Fruit fly (Drosophila melanogaster) whole organism, embryonic: ENCODE results near the gene Son.

Experiments used
- Bgb ChIP-seq: fragments of 200-800 bp; sonication (Bioruptor generic); IDR thresholded peaks from 2 replicates; pipeline ENCODE4 v1.3.6; 2022; ENCODE audit warnings: missing biosample characterization, missing genetic modification characterization; ENCODE audit not compliant: partially characterized antibody
- CG10209 ChIP-seq: fragments of 200-800 bp; sonication (Bioruptor generic); optimal IDR thresholded peaks from 3 replicates; lab custom pipeline; 2017; ENCODE audit warnings: missing biosample characterization, mild to moderate bottlenecking, missing genetic modification characterization, missing genetic modification reagents
- CG10274 ChIP-seq: fragments of 200-800 bp; sonication (Bioruptor generic); optimal IDR thresholded peaks from 3 replicates; lab custom pipeline; 2017; ENCODE audit warnings: missing biosample characterization, mild to moderate bottlenecking, missing genetic modification characterization
- CG11456 ChIP-seq: fragments of 200-800 bp; sonication (Bioruptor generic); IDR thresholded peaks from 3 replicates; pipeline ENCODE4 v1.3.6; 2022; ENCODE audit warnings: missing biosample characterization, missing genetic modification characterization
- CG12391 ChIP-seq: fragments of 200-800 bp; sonication (Bioruptor generic); optimal IDR thresholded peaks from 3 replicates; lab custom pipeline; 2018; ENCODE audit warnings: missing biosample characterization, mild to moderate bottlenecking, missing genetic modification characterization, moderate library complexity
- CG13287 ChIP-seq: fragments of 200-800 bp; sonication (Bioruptor generic); IDR thresholded peaks from 2 replicates; pipeline ENCODE4 v1.3.6; 2022; ENCODE audit warnings: missing biosample characterization, missing genetic modification characterization; ENCODE audit not compliant: partially characterized antibody
- CG14441 ChIP-seq: fragments of 200-800 bp; sonication (Bioruptor generic); IDR thresholded peaks from 2 replicates; pipeline ENCODE4 v1.3.6; 2022; ENCODE audit warnings: missing biosample characterization, missing genetic modification characterization
- CG15073 ChIP-seq: fragments of 200-800 bp; sonication (Bioruptor generic); optimal IDR thresholded peaks from 2 replicates; lab custom pipeline; 2016; ENCODE audit warnings: missing biosample characterization, missing genetic modification characterization
- CG15479 ChIP-seq: fragments of 200-800 bp; sonication (Bioruptor generic); optimal IDR thresholded peaks from 3 replicates; lab custom pipeline; 2019; ENCODE audit warnings: missing biosample characterization, mild to moderate bottlenecking, missing genetic modification characterization, moderate library complexity
- CG17328 ChIP-seq: fragments of 200-800 bp; sonication (Bioruptor generic); IDR thresholded peaks from 2 replicates; pipeline ENCODE4 v1.3.6; 2022; ENCODE audit warnings: missing biosample characterization, missing genetic modification characterization
- CG33557 ChIP-seq: fragments of 200-800 bp; sonication (Bioruptor generic); optimal IDR thresholded peaks from 2 replicates; lab custom pipeline; 2019; ENCODE audit warnings: missing biosample characterization, mild to moderate bottlenecking, missing genetic modification characterization, moderate library complexity
- CG34422 ChIP-seq: fragments of 200-800 bp; sonication (Bioruptor generic); IDR thresholded peaks from 3 replicates; pipeline ENCODE4 v1.3.6; 2022; ENCODE audit warnings: missing biosample characterization, missing genetic modification characterization
- CG3838 ChIP-seq: fragments of 200-800 bp; sonication (Bioruptor generic); optimal IDR thresholded peaks from 3 replicates; lab custom pipeline; 2016; ENCODE audit warnings: missing biosample characterization, missing genetic modification characterization
- CG42726 ChIP-seq: fragments of 200-800 bp; sonication (Bioruptor generic); IDR thresholded peaks from 2 replicates; pipeline ENCODE4 v1.3.6; 2022; ENCODE audit warnings: missing biosample characterization, missing genetic modification characterization; ENCODE audit not compliant: partially characterized antibody
- CG4328 ChIP-seq: fragments of 200-800 bp; sonication (Bioruptor generic); optimal IDR thresholded peaks from 3 replicates; lab custom pipeline; 2017; ENCODE audit warnings: missing biosample characterization, missing genetic modification reagents, missing genetic modification characterization
- CG7987 ChIP-seq: fragments of 200-800 bp; sonication (Bioruptor generic); optimal IDR thresholded peaks from 2 replicates; lab custom pipeline; 2018; ENCODE audit warnings: missing biosample characterization, mild to moderate bottlenecking, missing genetic modification characterization, moderate library complexity
- CG8924 ChIP-seq: fragments of 200-800 bp; optimal IDR thresholded peaks from 3 replicates; lab custom pipeline; 2019; ENCODE audit warnings: missing biosample characterization, mild to moderate bottlenecking, missing genetic modification characterization, moderate library complexity
- CrebB ChIP-seq: fragments of 200-800 bp; sonication (Bioruptor generic); optimal IDR thresholded peaks from 3 replicates; lab custom pipeline; 2018; ENCODE audit warnings: missing biosample characterization, mild to moderate bottlenecking, missing genetic modification characterization
- Dbx ChIP-seq: fragments of 200-800 bp; sonication (Bioruptor generic); IDR thresholded peaks from 3 replicates; pipeline ENCODE4 v1.3.6; 2022; ENCODE audit warnings: missing biosample characterization, missing genetic modification characterization
- Dp ChIP-seq: fragments of 200-800 bp; sonication (Bioruptor generic); optimal IDR thresholded peaks from 2 replicates; lab custom pipeline; 2018; ENCODE audit warnings: missing biosample characterization, mild to moderate bottlenecking, missing genetic modification characterization, moderate library complexity
- Ets97D ChIP-seq: fragments of 200-800 bp; sonication (Bioruptor generic); optimal IDR thresholded peaks from 3 replicates; lab custom pipeline; 2016; ENCODE audit warnings: missing biosample characterization, missing genetic modification characterization
- HLH4C ChIP-seq: fragments of 200-800 bp; sonication (Bioruptor generic); IDR thresholded peaks from 3 replicates; pipeline ENCODE4 v1.3.6; 2022; ENCODE audit warnings: missing biosample characterization, missing genetic modification characterization; ENCODE audit not compliant: partially characterized antibody
- Hr78 ChIP-seq, 2 experiments: fragments of 200-800 bp in 1 of 2; fragments of >200 bp in 1 of 2; sonication (Bioruptor generic) in 1 of 2; optimal IDR thresholded peaks; 2 replicates each; lab custom pipeline; 2017 to 2019; ENCODE audit warnings: missing biosample characterization in 2 of 2, missing genetic modification characterization in 2 of 2, mild to moderate bottlenecking in 1 of 2, moderate library complexity in 1 of 2
- Mad ChIP-seq: fragments of 200-800 bp; sonication (Bioruptor generic); optimal IDR thresholded peaks from 2 replicates; lab custom pipeline; 2016; ENCODE audit warnings: missing biosample characterization, missing genetic modification characterization
- Med ChIP-seq: fragments of 200-800 bp; sonication (Bioruptor generic); peaks from one replicate; lab custom pipeline; 2016; ENCODE audit warnings: missing biosample characterization, missing genetic modification characterization, mild to moderate bottlenecking, inconsistent platforms, moderate library complexity
- Nf-YC ChIP-seq: fragments of 200-800 bp; optimal IDR thresholded peaks from 3 replicates; lab custom pipeline; 2019; ENCODE audit warnings: missing biosample characterization, mild to moderate bottlenecking, missing genetic modification characterization, moderate library complexity
- Optix ChIP-seq: fragments of 200-800 bp; sonication (Bioruptor generic); IDR thresholded peaks from 3 replicates; pipeline ENCODE4 v1.3.6; 2022; ENCODE audit warnings: missing biosample characterization, missing genetic modification characterization
- Ssrp ChIP-seq: fragments of 200-800 bp; sonication (Bioruptor generic); optimal IDR thresholded peaks from 2 replicates; lab custom pipeline; 2018; ENCODE audit warnings: missing biosample characterization, mild to moderate bottlenecking, missing genetic modification characterization, moderate library complexity
- ac ChIP-seq: fragments of 200-800 bp; sonication (Bioruptor generic); optimal IDR thresholded peaks from 3 replicates; lab custom pipeline; 2017; ENCODE audit warnings: missing biosample characterization, mild to moderate bottlenecking, missing genetic modification characterization
- ato ChIP-seq: fragments of 200-800 bp; sonication (Bioruptor generic); IDR thresholded peaks from 2 replicates; pipeline ENCODE4 v1.3.6; 2022; ENCODE audit warnings: missing biosample characterization, missing genetic modification characterization; ENCODE audit not compliant: partially characterized antibody
- bsh ChIP-seq, 2 experiments: fragments of 200-800 bp; sonication (Bioruptor generic); optimal IDR thresholded peaks; 2 replicates each; lab custom pipeline; 2017 to 2018; ENCODE audit warnings: mild to moderate bottlenecking in 2 of 2, missing biosample characterization in 2 of 2, missing genetic modification characterization in 2 of 2, moderate library complexity in 1 of 2
- btn ChIP-seq: fragments of 200-800 bp; sonication (Bioruptor generic); optimal IDR thresholded peaks from 2 replicates; lab custom pipeline; 2016; ENCODE audit warnings: missing biosample characterization, missing genetic modification characterization
- caup ChIP-seq: fragments of 200-800 bp; sonication (Bioruptor generic); optimal IDR thresholded peaks from 3 replicates; lab custom pipeline; 2017; ENCODE audit warnings: missing biosample characterization, mild to moderate bottlenecking, missing genetic modification characterization, moderate library complexity; ENCODE audit not compliant: severe bottlenecking
- chm ChIP-seq: fragments of 200-800 bp; sonication (Bioruptor generic); IDR thresholded peaks from 2 replicates; pipeline ENCODE4 v1.3.6; 2022; ENCODE audit warnings: missing biosample characterization, missing genetic modification characterization
- chn ChIP-seq: fragments of 200-800 bp; sonication (Bioruptor generic); optimal IDR thresholded peaks from 2 replicates; lab custom pipeline; 2016; ENCODE audit warnings: missing biosample characterization, missing genetic modification characterization
- crp ChIP-seq, 2 experiments: fragments of 200-800 bp; sonication (Bioruptor generic); optimal IDR thresholded peaks; 2 replicates in 1 of 2; 3 replicates in 1 of 2; lab custom pipeline; 2017; ENCODE audit warnings: missing biosample characterization in 2 of 2, missing genetic modification characterization in 2 of 2, mild to moderate bottlenecking in 1 of 2, moderate library complexity in 1 of 2
- dpn ChIP-seq, 2 experiments: fragments of 200-800 bp; sonication (Bioruptor generic); optimal IDR thresholded peaks; 3 replicates each; lab custom pipeline; 2016; ENCODE audit warnings: missing biosample characterization in 2 of 2, missing genetic modification characterization in 2 of 2
- emc ChIP-seq: fragments of 200-800 bp; sonication (Bioruptor generic); optimal IDR thresholded peaks from 2 replicates; lab custom pipeline; 2016; ENCODE audit warnings: missing biosample characterization, missing genetic modification characterization
- exex ChIP-seq: fragments of 200-800 bp; sonication (Bioruptor generic); optimal IDR thresholded peaks from 4 replicates; lab custom pipeline; 2018; ENCODE audit warnings: missing biosample characterization, mild to moderate bottlenecking, missing genetic modification characterization, moderate library complexity
- fru ChIP-seq: fragments of >200 bp; optimal IDR thresholded peaks from 2 replicates; lab custom pipeline; 2017
- gro ChIP-seq: fragments of 200-800 bp; sonication (Bioruptor generic); optimal IDR thresholded peaks from 2 replicates; lab custom pipeline; 2016; ENCODE audit warnings: missing biosample characterization, missing genetic modification characterization
- pita ChIP-seq: fragments of 200-800 bp; sonication (Bioruptor generic); optimal IDR thresholded peaks from 2 replicates; lab custom pipeline; 2017; ENCODE audit warnings: missing biosample characterization, mild to moderate bottlenecking, missing genetic modification characterization
- run ChIP-seq: fragments of 200-800 bp; sonication (Bioruptor generic); optimal IDR thresholded peaks from 3 replicates; lab custom pipeline; 2018; ENCODE audit warnings: missing biosample characterization, mild to moderate bottlenecking, missing genetic modification characterization
- salm ChIP-seq: fragments of 200-800 bp; sonication (Bioruptor generic); optimal IDR thresholded peaks from 2 replicates; lab custom pipeline; 2018; ENCODE audit warnings: missing biosample characterization, mild to moderate bottlenecking, missing genetic modification characterization
- sd ChIP-seq: fragments of 200-800 bp; sonication (Bioruptor generic); optimal IDR thresholded peaks from 3 replicates; lab custom pipeline; 2018; ENCODE audit warnings: missing biosample characterization, mild to moderate bottlenecking, missing genetic modification characterization, moderate library complexity
- slp2 ChIP-seq: fragments of 200-800 bp; sonication (Bioruptor generic); optimal IDR thresholded peaks from 2 replicates; lab custom pipeline; 2016; ENCODE audit warnings: missing biosample characterization, missing genetic modification characterization
- tap ChIP-seq: fragments of 200-800 bp; optimal IDR thresholded peaks from 3 replicates; lab custom pipeline; 2019; ENCODE audit warnings: missing biosample characterization, mild to moderate bottlenecking, missing genetic modification characterization, moderate library complexity
- toy ChIP-seq: fragments of 200-800 bp; sonication (Bioruptor generic); IDR thresholded peaks from 2 replicates; pipeline ENCODE4 v1.3.6; 2022; ENCODE audit warnings: missing biosample characterization, missing genetic modification characterization
- vfl ChIP-seq: fragments of 200-800 bp; sonication (Bioruptor generic); optimal IDR thresholded peaks from 2 replicates; lab custom pipeline; 2016; ENCODE audit warnings: missing biosample characterization, missing genetic modification characterization

The Son gene

dm6 chr3R:9586663-9587248, 8.9 kb downstream of the Son start, which contains the start of gene P58IPK (continued):
- TF ChIP-seq bsh (GFP tag; optimal IDR thresholded peaks at IDR 0.05; lab: Kevin White, UChicago) (peak in 1 of 2 experiments; percentile 45), Ssrp (peak; percentile 38), CG11456 (peak; percentile 85; the same call in 2 of the 3 replicates), Mad (GFP tag; lab: Kevin White, UChicago) (peak; percentile 83), tap (tag; lab: Kevin White, UChicago) (no peak), sd (no peak), CG12391 (tag; lab: Kevin White, UChicago) (peak; percentile 72), gro (GFP tag; lab: Kevin White, UChicago) (peak; percentile 82), run (tag; lab: Kevin White, UChicago) (no peak), slp2 (GFP tag; lab: Kevin White, UChicago) (peak; percentile 52), Nf-YC (tag; lab: Kevin White, UChicago) (peak; percentile 41), CrebB (tag; lab: Kevin White, UChicago) (peak; percentile 42), CG33557 (peak; percentile 20), chn (GFP tag; lab: Kevin White, UChicago) (peak; percentile 66), CG17328 (GFP tag; lab: Robert Waterston, UW) (peak; percentile 53; the same call in 1 of the 2 replicates), CG15073 (GFP tag; lab: Kevin White, UChicago) (no peak), fru (no peak), dpn (GFP tag; optimal IDR thresholded peaks at IDR 0.05; lab: Kevin White, UChicago) (peak; percentile 75 to 79), toy (no peak), Dp (peak; percentile 77), Med (GFP tag; lab: Kevin White, UChicago) (peak; percentile 97), exex (tag; lab: Kevin White, UChicago) (peak; percentile 24), emc (GFP tag; lab: Kevin White, UChicago) (no peak), chm (GFP tag; lab: Robert Waterston, UW) (no peak; the same call in 1 of the 2 replicates), CG7987 (peak; percentile 67), salm (tag; lab: Kevin White, UChicago) (no peak), CG13287 (peak; percentile 97), Ets97D (GFP tag; lab: Kevin White, UChicago) (peak; percentile 90), Dbx (GFP tag; lab: Robert Waterston, UW) (peak; percentile 65), pita (no peak), Optix (peak; percentile 65; the same call in 2 of the 3 replicates), CG42726 (GFP tag; lab: Robert Waterston, UW) (peak; percentile 96), vfl (GFP tag; lab: Kevin White, UChicago) (peak; percentile 65), caup (GFP tag; lab: Kevin White, UChicago) (peak; percentile 40), CG10209 (GFP tag; lab: Kevin White, UChicago) (peak; percentile 32), Hr78 (GFP tag; optimal IDR thresholded peaks at IDR 0.05; lab: Kevin White, UChicago) (no peak), crp (GFP tag; optimal IDR thresholded peaks at IDR 0.05; lab: Kevin White, UChicago) (peak in 1 of 2 experiments; percentile 52), ac (no peak), Bgb (GFP tag; lab: Robert Waterston, UW) (peak; percentile 98), CG4328 (GFP tag; lab: Kevin White, UChicago) (no peak), CG34422 (GFP tag; lab: Robert Waterston, UW) (peak; percentile 85), ato (peak; percentile 88), HLH4C (peak; percentile 89), CG10274 (no peak), CG15479 (GFP tag; lab: Kevin White, UChicago) (no peak), btn (GFP tag; lab: Kevin White, UChicago) (no peak), CG8924 (tag; lab: Kevin White, UChicago) (peak; percentile 60), CG14441 (GFP tag; lab: Robert Waterston, UW) (peak; percentile 77), CG3838 (GFP tag; lab: Kevin White, UChicago) (peak; percentile 52)
